Fruit fly (Drosophila melanogaster) whole organism, pupa: ENCODE results near the gene CG32436.

Source experiments
- CG10348 ChIP-seq: fragments of 200-800 bp; sonication (Bioruptor generic); IDR thresholded peaks from 2 replicates; pipeline ENCODE4 v1.3.6; 2022; ENCODE audit warnings: missing biosample characterization, missing genetic modification characterization
- CG13204 ChIP-seq: fragments of 200-800 bp; sonication (Bioruptor generic); optimal IDR thresholded peaks from 2 replicates; lab custom pipeline; 2018; ENCODE audit warnings: missing biosample characterization, mild to moderate bottlenecking, missing genetic modification characterization, moderate library complexity
- CG15710 ChIP-seq: fragments of 200-800 bp; sonication (Bioruptor generic); optimal IDR thresholded peaks from 2 replicates; lab custom pipeline; 2018; ENCODE audit warnings: missing biosample characterization, mild to moderate bottlenecking, missing genetic modification characterization, moderate library complexity
- CG17806 ChIP-seq: fragments of 200-800 bp; sonication (Bioruptor generic); optimal IDR thresholded peaks from 2 replicates; lab custom pipeline; 2018; ENCODE audit warnings: missing biosample characterization, mild to moderate bottlenecking, missing genetic modification characterization, moderate library complexity
- CG34367 ChIP-seq: fragments of 200-800 bp; sonication (Bioruptor generic); optimal IDR thresholded peaks from 2 replicates; lab custom pipeline; 2018; ENCODE audit warnings: missing biosample characterization, mild to moderate bottlenecking, missing genetic modification characterization
- CG4496 ChIP-seq: fragments of 200-800 bp; sonication (Bioruptor generic); IDR thresholded peaks from 3 replicates; pipeline ENCODE4 v1.3.6; 2022; ENCODE audit warnings: missing biosample characterization, missing genetic modification characterization
- CG8159 ChIP-seq: fragments of 200-800 bp; sonication (Bioruptor generic); optimal IDR thresholded peaks from 3 replicates; lab custom pipeline; 2018; ENCODE audit warnings: missing biosample characterization, mild to moderate bottlenecking, missing genetic modification characterization, moderate library complexity
- D1 ChIP-seq: fragments of 200-800 bp; sonication (Bioruptor generic); optimal IDR thresholded peaks from 2 replicates; lab custom pipeline; 2018; ENCODE audit warnings: missing biosample characterization, mild to moderate bottlenecking, missing genetic modification characterization, moderate library complexity
- EcR ChIP-seq: fragments of 200-800 bp; sonication (Bioruptor generic); optimal IDR thresholded peaks from 3 replicates; lab custom pipeline; 2019; ENCODE audit warnings: missing biosample characterization, missing genetic modification characterization, mild to moderate bottlenecking, moderate library complexity, missing genetic modification reagents
- Ets98B ChIP-seq: fragments of 200-800 bp; sonication (Bioruptor generic); IDR thresholded peaks from 2 replicates; pipeline ENCODE4 v1.3.6; 2022; ENCODE audit warnings: missing biosample characterization, missing genetic modification characterization
- Pif1A ChIP-seq: fragments of 200-800 bp; sonication (Bioruptor generic); optimal IDR thresholded peaks from 3 replicates; lab custom pipeline; 2016; ENCODE audit warnings: missing biosample characterization, missing genetic modification characterization
- Pif1B ChIP-seq: fragments of 200-800 bp; sonication (Bioruptor generic); optimal IDR thresholded peaks from 3 replicates; lab custom pipeline; 2016; ENCODE audit warnings: missing biosample characterization, missing genetic modification characterization
- Snoo ChIP-seq: fragments of 200-800 bp; sonication (Bioruptor generic); optimal IDR thresholded peaks from 3 replicates; lab custom pipeline; 2017; ENCODE audit warnings: missing biosample characterization, mild to moderate bottlenecking, missing genetic modification characterization, inconsistent platforms
- rn ChIP-seq: fragments of 200-800 bp; sonication (Bioruptor generic); IDR thresholded peaks from 2 replicates; pipeline ENCODE4 v1.3.6; 2022; ENCODE audit warnings: missing biosample characterization, missing genetic modification characterization

DNA sequence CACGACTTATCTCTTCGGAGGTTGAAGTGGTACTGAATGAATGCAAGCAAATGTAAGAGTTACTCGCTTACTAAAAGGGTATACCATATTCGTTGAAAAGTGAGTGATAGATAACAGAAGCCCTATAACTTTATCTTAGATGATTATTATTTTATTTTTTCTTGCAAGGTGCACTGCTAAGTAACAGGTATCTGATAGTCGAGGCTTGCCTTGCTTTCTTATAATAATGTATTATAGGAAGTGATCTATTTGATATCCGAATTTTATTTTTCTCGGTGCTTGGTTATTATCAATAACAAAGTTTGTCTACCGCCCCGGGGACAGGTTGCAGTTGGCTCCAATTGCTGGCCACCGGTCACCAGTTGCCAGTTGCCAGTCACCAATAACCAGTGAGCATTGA, 27.4 kb downstream of the CG32436 start:
- TF ChIP-seq CG34367 (tag; lab: Kevin White, UChicago) (no peak), EcR (GFP tag; lab: Kevin White, UChicago) (no peak), Pif1A (no peak), CG15710 (no peak), CG17806 (no peak), rn (GFP tag; lab: Robert Waterston, UW) (no peak), CG4496 (GFP tag; lab: Robert Waterston, UW) (no peak), Pif1B (GFP tag; lab: Kevin White, UChicago) (no peak), D1 (tag; lab: Kevin White, UChicago) (no peak), Snoo (tag; lab: Kevin White, UChicago) (no peak), CG13204 (GFP tag; lab: Kevin White, UChicago) (no peak), CG8159 (no peak), Ets98B (GFP tag; lab: Robert Waterston, UW) (no peak), CG10348 (GFP tag; lab: Robert Waterston, UW) (no peak)
